Fruit fly (Drosophila melanogaster) whole organism, embryonic: Measurements from ENCODE around the gene Hgsnat.

Experiments
- B-H1 ChIP-seq: fragments of 200-800 bp; sonication (Bioruptor generic); IDR thresholded peaks from 3 replicates; pipeline ENCODE4 v1.3.6; 2022; ENCODE audit warnings: missing biosample characterization, missing genetic modification characterization
- Blimp-1 ChIP-seq: fragments of 200-800 bp; sonication (Bioruptor generic); optimal IDR thresholded peaks from 3 replicates; lab custom pipeline; 2018; ENCODE audit warnings: missing biosample characterization, missing genetic modification characterization, mild to moderate bottlenecking, moderate library complexity, missing genetic modification reagents
- CG1024 ChIP-seq: fragments of 200-800 bp; sonication (Bioruptor generic); IDR thresholded peaks from 2 replicates; pipeline ENCODE4 v1.3.6; 2022; ENCODE audit warnings: missing biosample characterization, missing genetic modification characterization
- CG10654 ChIP-seq: fragments of 200-800 bp; sonication (Bioruptor generic); optimal IDR thresholded peaks from 2 replicates; lab custom pipeline; 2016; ENCODE audit warnings: missing biosample characterization, missing genetic modification characterization
- CG12104 ChIP-seq: fragments of 200-800 bp; sonication (Bioruptor generic); optimal IDR thresholded peaks from 3 replicates; lab custom pipeline; 2016; ENCODE audit warnings: missing biosample characterization, missing genetic modification characterization
- CG14050 ChIP-seq: fragments of 200-800 bp; sonication (Bioruptor generic); IDR thresholded peaks from 3 replicates; pipeline ENCODE4 v1.3.6; 2022; ENCODE audit warnings: missing biosample characterization, missing genetic modification characterization
- CG14860 ChIP-seq: fragments of 200-800 bp; sonication (Bioruptor generic); IDR thresholded peaks from 3 replicates; pipeline ENCODE4 v1.3.6; 2022; ENCODE audit warnings: missing biosample characterization, missing genetic modification characterization; ENCODE audit not compliant: partially characterized antibody
- CG16815 ChIP-seq: fragments of 200-800 bp; sonication (Bioruptor generic); optimal IDR thresholded peaks from 3 replicates; lab custom pipeline; 2017; ENCODE audit warnings: missing biosample characterization, mild to moderate bottlenecking, missing genetic modification characterization
- CG17328 ChIP-seq: fragments of 200-800 bp; sonication (Bioruptor generic); IDR thresholded peaks from 2 replicates; pipeline ENCODE4 v1.3.6; 2022; ENCODE audit warnings: missing biosample characterization, missing genetic modification characterization
- CG18619 ChIP-seq: fragments of 200-800 bp; sonication (Bioruptor generic); optimal IDR thresholded peaks from 3 replicates; lab custom pipeline; 2017; ENCODE audit warnings: missing biosample characterization, mild to moderate bottlenecking, missing genetic modification characterization
- CG30431 ChIP-seq: fragments of 200-800 bp; sonication (Bioruptor generic); optimal IDR thresholded peaks from 2 replicates; lab custom pipeline; 2017; ENCODE audit warnings: missing biosample characterization, missing genetic modification characterization
- CG4328 ChIP-seq: fragments of 200-800 bp; sonication (Bioruptor generic); optimal IDR thresholded peaks from 3 replicates; lab custom pipeline; 2017; ENCODE audit warnings: missing biosample characterization, missing genetic modification reagents, missing genetic modification characterization
- CG6765 ChIP-seq: fragments of 200-800 bp; sonication (Bioruptor generic); optimal IDR thresholded peaks from 3 replicates; lab custom pipeline; 2017; ENCODE audit warnings: missing biosample characterization, mild to moderate bottlenecking, missing genetic modification characterization
- D19A ChIP-seq: fragments of 200-800 bp; optimal IDR thresholded peaks from 3 replicates; lab custom pipeline; 2019; ENCODE audit warnings: missing biosample characterization, mild to moderate bottlenecking, missing genetic modification characterization, moderate library complexity
- Dref ChIP-seq: fragments of 200-800 bp; sonication (Bioruptor generic); IDR thresholded peaks from 2 replicates; pipeline ENCODE4 v1.3.6; 2022; ENCODE audit warnings: missing biosample characterization, missing genetic modification characterization
- GATAe ChIP-seq: fragments of 200-800 bp; sonication (Bioruptor generic); conservative IDR thresholded peaks from 2 replicates; pipeline ENCODE4 v1.3.6; 2022; ENCODE audit warnings: missing biosample characterization, missing genetic modification characterization
- HLH3B ChIP-seq: fragments of 200-800 bp; sonication (Bioruptor generic); IDR thresholded peaks from 2 replicates; pipeline ENCODE4 v1.3.6; 2022; ENCODE audit warnings: missing biosample characterization, missing genetic modification characterization
- HLH54F ChIP-seq: fragments of 200-800 bp; sonication (Bioruptor generic); optimal IDR thresholded peaks from 3 replicates; lab custom pipeline; 2016; ENCODE audit warnings: missing biosample characterization, missing genetic modification characterization
- Lim3 ChIP-seq: fragments of 200-800 bp; sonication (Bioruptor generic); IDR thresholded peaks from 2 replicates; pipeline ENCODE4 v1.3.6; 2022; ENCODE audit warnings: missing biosample characterization, missing genetic modification characterization
- MBD-R2 ChIP-seq: fragments of 200-800 bp; sonication (Bioruptor generic); IDR thresholded peaks from 2 replicates; pipeline ENCODE4 v1.3.6; 2022; ENCODE audit warnings: missing biosample characterization, missing genetic modification characterization
- Mad ChIP-seq: fragments of 200-800 bp; sonication (Bioruptor generic); optimal IDR thresholded peaks from 2 replicates; lab custom pipeline; 2016; ENCODE audit warnings: missing biosample characterization, missing genetic modification characterization
- Med ChIP-seq: fragments of 200-800 bp; sonication (Bioruptor generic); peaks from one replicate; lab custom pipeline; 2016; ENCODE audit warnings: missing biosample characterization, missing genetic modification characterization, mild to moderate bottlenecking, inconsistent platforms, moderate library complexity
- Rfx ChIP-seq: fragments of 200-800 bp; sonication (Bioruptor generic); IDR thresholded peaks from 2 replicates; pipeline ENCODE4 v1.3.6; 2022; ENCODE audit warnings: missing biosample characterization, missing genetic modification characterization
- Six4 ChIP-seq: fragments of 200-800 bp; sonication (Bioruptor generic); optimal IDR thresholded peaks from 2 replicates; lab custom pipeline; 2016; ENCODE audit warnings: missing biosample characterization, missing genetic modification characterization
- Sox102F ChIP-seq: fragments of 200-800 bp; sonication (Bioruptor generic); optimal IDR thresholded peaks from 2 replicates; lab custom pipeline; 2018; ENCODE audit warnings: missing biosample characterization, mild to moderate bottlenecking, missing genetic modification characterization, moderate library complexity
- Tbp ChIP-seq: fragments of >200 bp; optimal IDR thresholded peaks from 2 replicates; lab custom pipeline; 2018; ENCODE audit warnings: missing biosample characterization, missing genetic modification characterization
- Vsx1 ChIP-seq: fragments of 200-800 bp; sonication (Bioruptor generic); optimal IDR thresholded peaks from 2 replicates; lab custom pipeline; 2017; ENCODE audit warnings: missing biosample characterization, mild to moderate bottlenecking, missing genetic modification characterization, missing genetic modification reagents
- YL-1 ChIP-seq: fragments of 200-800 bp; sonication (Bioruptor generic); optimal IDR thresholded peaks from 3 replicates; lab custom pipeline; 2017; ENCODE audit warnings: missing biosample characterization, mild to moderate bottlenecking, missing genetic modification characterization
- bab2 ChIP-seq: fragments of 200-800 bp; sonication (Bioruptor generic); optimal IDR thresholded peaks from 2 replicates; lab custom pipeline; 2016; ENCODE audit warnings: missing biosample characterization, missing genetic modification characterization
- bsh ChIP-seq, 2 experiments: fragments of 200-800 bp; sonication (Bioruptor generic); optimal IDR thresholded peaks; 2 replicates each; lab custom pipeline; 2017 to 2018; ENCODE audit warnings: mild to moderate bottlenecking in 2 of 2, missing biosample characterization in 2 of 2, missing genetic modification characterization in 2 of 2, moderate library complexity in 1 of 2
- cas ChIP-seq: fragments of 200-800 bp; sonication (Bioruptor generic); IDR thresholded peaks from 2 replicates; pipeline ENCODE4 v1.3.6; 2022; ENCODE audit warnings: missing biosample characterization, missing genetic modification characterization
- crp ChIP-seq, 2 experiments: fragments of 200-800 bp; sonication (Bioruptor generic); optimal IDR thresholded peaks; 2 replicates in 1 of 2; 3 replicates in 1 of 2; lab custom pipeline; 2017; ENCODE audit warnings: missing biosample characterization in 2 of 2, missing genetic modification characterization in 2 of 2, mild to moderate bottlenecking in 1 of 2, moderate library complexity in 1 of 2
- cwo ChIP-seq: fragments of 200-800 bp; sonication (Bioruptor generic); optimal IDR thresholded peaks from 3 replicates; lab custom pipeline; 2017; ENCODE audit warnings: missing biosample characterization, missing genetic modification characterization, mild to moderate bottlenecking, moderate library complexity, missing genetic modification reagents
- da ChIP-seq: fragments of 200-800 bp; sonication (Bioruptor generic); optimal IDR thresholded peaks from 2 replicates; lab custom pipeline; 2016; ENCODE audit warnings: missing biosample characterization, missing genetic modification characterization
- dmrt11E ChIP-seq: fragments of 200-800 bp; sonication (Bioruptor generic); optimal IDR thresholded peaks from 3 replicates; lab custom pipeline; 2018; ENCODE audit warnings: missing biosample characterization, mild to moderate bottlenecking, missing genetic modification characterization, moderate library complexity
- en ChIP-seq: fragments of 200-800 bp; sonication (Bioruptor generic); optimal IDR thresholded peaks from 2 replicates; lab custom pipeline; 2016; ENCODE audit warnings: missing biosample characterization, missing genetic modification characterization
- eyg ChIP-seq: fragments of 200-800 bp; sonication (Bioruptor generic); optimal IDR thresholded peaks from 3 replicates; lab custom pipeline; 2016; ENCODE audit warnings: missing biosample characterization, missing genetic modification characterization
- gsb-n ChIP-seq: fragments of 200-800 bp; sonication (Bioruptor generic); optimal IDR thresholded peaks from 3 replicates; lab custom pipeline; 2018; ENCODE audit warnings: missing biosample characterization, mild to moderate bottlenecking, missing genetic modification characterization
- hth ChIP-seq: fragments of >200 bp; optimal IDR thresholded peaks from 2 replicates; lab custom pipeline; 2017; ENCODE audit warnings: inconsistent platforms
- lbe ChIP-seq: fragments of 200-800 bp; sonication (Bioruptor generic); optimal IDR thresholded peaks from 2 replicates; lab custom pipeline; 2016; ENCODE audit warnings: missing biosample characterization, mild to moderate bottlenecking, missing genetic modification characterization
- nmo ChIP-seq: fragments of 200-800 bp; sonication (Bioruptor generic); optimal IDR thresholded peaks from 2 replicates; lab custom pipeline; 2018; ENCODE audit warnings: missing biosample characterization, mild to moderate bottlenecking, missing genetic modification characterization, moderate library complexity
- sens ChIP-seq: fragments of 200-800 bp; sonication (Bioruptor generic); peaks from one replicate; lab custom pipeline; 2016; ENCODE audit warnings: missing biosample characterization, missing genetic modification characterization
- sim ChIP-seq: fragments of 200-800 bp; sonication (Bioruptor generic); IDR thresholded peaks from 2 replicates; pipeline ENCODE4 v1.3.6; 2022; ENCODE audit warnings: missing biosample characterization, missing genetic modification characterization
- slbo ChIP-seq: fragments of 200-800 bp; sonication (Bioruptor generic); IDR thresholded peaks from 2 replicates; pipeline ENCODE4 v1.3.6; 2022; ENCODE audit warnings: missing biosample characterization, missing genetic modification characterization
- tio ChIP-seq: fragments of 200-800 bp; sonication (Bioruptor generic); optimal IDR thresholded peaks from 2 replicates; lab custom pipeline; 2017; ENCODE audit warnings: missing biosample characterization, missing genetic modification characterization, inconsistent platforms
- tll ChIP-seq, 2 experiments: fragments of 200-800 bp in 1 of 2; fragments of >200 bp in 1 of 2; sonication (Bioruptor generic) in 1 of 2; optimal IDR thresholded peaks; 2 replicates each; lab custom pipeline; 2017 to 2019; ENCODE audit warnings: missing biosample characterization in 2 of 2, missing genetic modification characterization in 2 of 2, mild to moderate bottlenecking in 1 of 2, moderate library complexity in 1 of 2
- toy ChIP-seq: fragments of 200-800 bp; sonication (Bioruptor generic); IDR thresholded peaks from 2 replicates; pipeline ENCODE4 v1.3.6; 2022; ENCODE audit warnings: missing biosample characterization, missing genetic modification characterization
- tup ChIP-seq: fragments of 200-800 bp; sonication (Bioruptor generic); optimal IDR thresholded peaks from 2 replicates; lab custom pipeline; 2016; ENCODE audit warnings: missing biosample characterization, mild to moderate bottlenecking, missing genetic modification characterization, moderate library complexity
- tx ChIP-seq: fragments of 200-800 bp; sonication (Bioruptor generic); optimal IDR thresholded peaks from 2 replicates; lab custom pipeline; 2016; ENCODE audit warnings: missing biosample characterization, missing genetic modification characterization
- usp ChIP-seq: fragments of >200 bp; optimal IDR thresholded peaks from 2 replicates; lab custom pipeline; 2017; ENCODE audit warnings: missing biosample characterization, missing genetic modification characterization
- vvl ChIP-seq: fragments of 200-800 bp; sonication (Bioruptor generic); IDR thresholded peaks from 2 replicates; pipeline ENCODE4 v1.3.6; 2022; ENCODE audit warnings: missing biosample characterization, missing genetic modification characterization
- wek ChIP-seq: fragments of 200-800 bp; sonication (Bioruptor generic); optimal IDR thresholded peaks from 3 replicates; lab custom pipeline; 2018; ENCODE audit warnings: missing biosample characterization, mild to moderate bottlenecking, missing genetic modification characterization, moderate library complexity

Gene Hgsnat

DNA sequence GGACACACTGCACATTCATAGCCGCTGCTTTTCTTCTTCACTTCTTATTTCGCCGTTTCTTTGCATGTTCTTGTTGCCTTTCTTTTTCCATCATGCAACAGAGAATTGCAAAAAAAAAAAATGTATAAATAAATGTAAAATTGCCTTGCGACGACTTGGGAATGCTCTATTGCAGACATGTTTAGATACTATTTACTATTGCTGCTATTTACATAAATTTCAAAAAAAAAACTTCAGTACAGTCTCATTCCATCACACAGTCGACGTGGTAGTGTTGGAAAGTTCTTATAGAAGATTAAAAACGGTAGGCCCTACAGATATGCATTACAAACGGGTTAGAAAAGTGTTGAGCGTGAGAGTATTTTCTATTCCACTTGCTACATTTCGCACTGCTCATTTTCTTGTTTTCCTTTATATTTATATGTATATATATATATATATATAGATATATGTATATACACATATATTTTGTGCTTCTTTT is 6.7 kb upstream of the Hgsnat start (continued):
- TF ChIP-seq wek (GFP tag; lab: Kevin White, UChicago) (no peak), sim (GFP tag; lab: Robert Waterston, UW) (no peak), hth (lab: Kevin White, UChicago) (no peak), CG6765 (GFP tag; lab: Kevin White, UChicago) (no peak), CG10654 (GFP tag; lab: Kevin White, UChicago) (no peak), toy (GFP tag; lab: Robert Waterston, UW) (no peak), CG1024 (GFP tag; lab: Robert Waterston, UW) (no peak), CG17328 (GFP tag; lab: Robert Waterston, UW) (no peak), CG4328 (GFP tag; lab: Kevin White, UChicago) (no peak), bab2 (GFP tag; lab: Kevin White, UChicago) (no peak), bsh (GFP tag; optimal IDR thresholded peaks at IDR 0.05; lab: Kevin White, UChicago) (peak in 1 of 2 experiments; percentile 94), cas (GFP tag; lab: Robert Waterston, UW) (no peak), cwo (GFP tag; lab: Kevin White, UChicago) (no peak), Vsx1 (GFP tag; lab: Kevin White, UChicago) (no peak), sens (GFP tag; lab: Kevin White, UChicago) (peak; percentile 55), gsb-n (tag; lab: Kevin White, UChicago) (no peak), MBD-R2 (GFP tag; lab: Robert Waterston, UW) (no peak), lbe (peak; percentile 29), Six4 (GFP tag; lab: Kevin White, UChicago) (no peak), CG30431 (GFP tag; lab: Kevin White, UChicago) (no peak), GATAe (GFP tag; lab: Robert Waterston, UW) (no peak), dmrt11E (no peak), Tbp (no peak), HLH54F (GFP tag; lab: Kevin White, UChicago) (no peak), CG14050 (no peak), usp (GFP tag; lab: Kevin White, UChicago) (no peak), B-H1 (GFP tag; lab: Robert Waterston, UW) (no peak), tx (GFP tag; lab: Kevin White, UChicago) (no peak), CG12104 (GFP tag; lab: Kevin White, UChicago) (no peak), Med (GFP tag; lab: Kevin White, UChicago) (peak; percentile 75), Rfx (GFP tag; lab: Robert Waterston, UW) (no peak), nmo (GFP tag; lab: Kevin White, UChicago) (peak; percentile 16), eyg (GFP tag; lab: Kevin White, UChicago) (no peak), tio (GFP tag; lab: Kevin White, UChicago) (no peak), tll (GFP tag; optimal IDR thresholded peaks at IDR 0.05; lab: Kevin White, UChicago) (no peak), Lim3 (no peak), en (no peak), Dref (GFP tag; lab: Robert Waterston, UW) (no peak), Blimp-1 (GFP tag; lab: Kevin White, UChicago) (no peak), slbo (GFP tag; lab: Robert Waterston, UW) (no peak), vvl (GFP tag; lab: Robert Waterston, UW) (no peak), HLH3B (0 out of 2 replicates have a peak, but pooled peaks have one; percentile 9), Sox102F (GFP tag; lab: Kevin White, UChicago) (no peak), da (no peak), tup (GFP tag; lab: Kevin White, UChicago) (no peak), D19A (tag; lab: Kevin White, UChicago) (peak; percentile 97), CG16815 (GFP tag; lab: Kevin White, UChicago) (no peak), Mad (GFP tag; lab: Kevin White, UChicago) (no peak), CG14860 (GFP tag; lab: Robert Waterston, UW) (no peak), CG18619 (no peak), crp (GFP tag; optimal IDR thresholded peaks at IDR 0.05; lab: Kevin White, UChicago) (no peak), YL-1 (no peak)
